Fruit fly (Drosophila melanogaster): ENCODE measurements around the gene pigeon.

DNA sequence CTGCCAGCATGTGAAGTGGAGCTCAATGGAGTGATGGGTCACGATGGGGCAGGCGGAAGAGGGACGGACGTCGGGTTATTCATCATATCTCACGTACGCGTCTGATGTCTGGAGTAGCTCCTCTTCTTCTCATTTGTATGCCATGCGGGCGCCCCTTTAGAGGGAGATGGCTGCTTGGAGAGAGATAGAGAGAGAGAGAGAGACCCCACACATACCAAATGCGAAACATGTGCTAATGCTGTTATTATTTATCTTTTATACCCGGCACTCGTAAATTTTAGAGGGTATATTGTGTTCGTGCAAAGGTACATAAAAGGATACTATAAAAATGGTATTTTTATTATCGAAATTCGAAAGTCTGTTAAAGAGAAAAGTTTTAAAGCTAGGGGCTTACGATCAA, 39.8 kb upstream of the pigeon start:
- TF ChIP-seq CG5204 (GFP tag; optimal IDR thresholded peaks at IDR 0.05) (no peak), bab1 (GFP tag; optimal IDR thresholded peaks at IDR 0.05) (no peak), cnc (optimal IDR thresholded peaks at IDR 0.05) (no peak), CG12768 (GFP tag; optimal IDR thresholded peaks at IDR 0.05) (no peak), kay (GFP tag; ENCODE audit: borderline replicate concordance) (no peak), cic (GFP tag; optimal IDR thresholded peaks at IDR 0.05) (no peak)

Measured in whole organism, adult.